Fruit fly (Drosophila melanogaster) whole organism, adult: ENCODE results near the gene CG1572.

Experiments used
- CG11617 ChIP-seq: fragments of 200-800 bp; sonication (Bioruptor generic); optimal IDR thresholded peaks from 2 replicates; lab custom pipeline; 2017; ENCODE audit warnings: mild to moderate bottlenecking, missing biosample characterization, missing genetic modification reagents, missing genetic modification characterization
- CG12768 ChIP-seq: fragments of 200-800 bp; sonication (Bioruptor generic); optimal IDR thresholded peaks from 2 replicates; lab custom pipeline; 2017; ENCODE audit warnings: missing biosample characterization, missing genetic modification characterization, mild to moderate bottlenecking, moderate library complexity, missing genetic modification reagents
- CG14711 ChIP-seq: fragments of 200-800 bp; sonication (Bioruptor generic); optimal IDR thresholded peaks from 2 replicates; lab custom pipeline; 2018; ENCODE audit warnings: missing biosample characterization, mild to moderate bottlenecking, missing genetic modification characterization, moderate library complexity
- CG1620 ChIP-seq: fragments of 200-800 bp; sonication (Bioruptor generic); optimal IDR thresholded peaks from 2 replicates; lab custom pipeline; 2016; ENCODE audit warnings: missing biosample characterization, missing genetic modification characterization
- CG33017 ChIP-seq: fragments of 200-800 bp; sonication (Bioruptor generic); optimal IDR thresholded peaks from 2 replicates; lab custom pipeline; 2018; ENCODE audit warnings: missing biosample characterization, mild to moderate bottlenecking, missing genetic modification characterization, moderate library complexity
- CG5204 ChIP-seq: fragments of 200-800 bp; sonication (Bioruptor generic); optimal IDR thresholded peaks from 2 replicates; lab custom pipeline; 2016; ENCODE audit warnings: missing biosample characterization, missing genetic modification characterization
- CG7045 ChIP-seq: fragments of 200-800 bp; sonication (Bioruptor generic); optimal IDR thresholded peaks from 2 replicates; lab custom pipeline; 2017; ENCODE audit warnings: missing biosample characterization, mild to moderate bottlenecking, missing genetic modification characterization
- CG7101 ChIP-seq: fragments of 200-800 bp; sonication (Bioruptor generic); optimal IDR thresholded peaks from 2 replicates; lab custom pipeline; 2018; ENCODE audit warnings: missing biosample characterization, mild to moderate bottlenecking, missing genetic modification characterization, moderate library complexity
- Clk ChIP-seq: fragments of 200-800 bp; sonication (Bioruptor generic); optimal IDR thresholded peaks from 2 replicates; lab custom pipeline; 2017; ENCODE audit warnings: missing biosample characterization, missing genetic modification characterization
- Crg-1 ChIP-seq: fragments of 200-800 bp; sonication (Bioruptor generic); optimal IDR thresholded peaks from 2 replicates; lab custom pipeline; 2016; ENCODE audit warnings: missing biosample characterization, missing genetic modification characterization
- Hr96 ChIP-seq: fragments of 200-800 bp; sonication (Bioruptor generic); optimal IDR thresholded peaks from 2 replicates; lab custom pipeline; 2016; ENCODE audit warnings: missing biosample characterization, missing genetic modification characterization
- Mnt ChIP-seq: fragments of 200-800 bp; sonication (Bioruptor generic); optimal IDR thresholded peaks from 2 replicates; lab custom pipeline; 2016; ENCODE audit warnings: missing biosample characterization, mild to moderate bottlenecking, missing genetic modification characterization
- bab1 ChIP-seq: fragments of 200-800 bp; sonication (Bioruptor generic); optimal IDR thresholded peaks from 3 replicates; lab custom pipeline; 2019; ENCODE audit warnings: missing biosample characterization, mild to moderate bottlenecking, missing genetic modification characterization, moderate library complexity
- cic ChIP-seq: fragments of 200-800 bp; sonication (Bioruptor generic); optimal IDR thresholded peaks from 2 replicates; lab custom pipeline; 2017; ENCODE audit warnings: missing biosample characterization, mild to moderate bottlenecking, missing genetic modification characterization, moderate library complexity
- cnc ChIP-seq, 2 experiments: fragments of >200 bp; optimal IDR thresholded peaks; 2 replicates each; lab custom pipeline; 2017
- kay ChIP-seq: fragments of 200-800 bp; sonication (Bioruptor generic); peaks from one replicate; lab custom pipeline; 2016; ENCODE audit warnings: missing biosample characterization, missing genetic modification characterization, borderline replicate concordance
- ovo ChIP-seq: fragments of 200-800 bp; sonication (Bioruptor generic); optimal IDR thresholded peaks from 2 replicates; lab custom pipeline; 2016; ENCODE audit warnings: missing biosample characterization, missing genetic modification characterization
- pad ChIP-seq: fragments of 200-800 bp; sonication (Bioruptor generic); optimal IDR thresholded peaks from 3 replicates; lab custom pipeline; 2017; ENCODE audit warnings: missing biosample characterization, missing genetic modification characterization, mild to moderate bottlenecking, moderate library complexity, missing genetic modification reagents
- tj ChIP-seq: fragments of 200-800 bp; sonication (Bioruptor generic); optimal IDR thresholded peaks from 3 replicates; lab custom pipeline; 2017; ENCODE audit warnings: missing biosample characterization, mild to moderate bottlenecking, missing genetic modification characterization, moderate library complexity
- toe ChIP-seq: fragments of 200-800 bp; sonication (Bioruptor generic); optimal IDR thresholded peaks from 2 replicates; lab custom pipeline; 2016; ENCODE audit warnings: missing biosample characterization, missing genetic modification characterization

Gene CG1572

DNA sequence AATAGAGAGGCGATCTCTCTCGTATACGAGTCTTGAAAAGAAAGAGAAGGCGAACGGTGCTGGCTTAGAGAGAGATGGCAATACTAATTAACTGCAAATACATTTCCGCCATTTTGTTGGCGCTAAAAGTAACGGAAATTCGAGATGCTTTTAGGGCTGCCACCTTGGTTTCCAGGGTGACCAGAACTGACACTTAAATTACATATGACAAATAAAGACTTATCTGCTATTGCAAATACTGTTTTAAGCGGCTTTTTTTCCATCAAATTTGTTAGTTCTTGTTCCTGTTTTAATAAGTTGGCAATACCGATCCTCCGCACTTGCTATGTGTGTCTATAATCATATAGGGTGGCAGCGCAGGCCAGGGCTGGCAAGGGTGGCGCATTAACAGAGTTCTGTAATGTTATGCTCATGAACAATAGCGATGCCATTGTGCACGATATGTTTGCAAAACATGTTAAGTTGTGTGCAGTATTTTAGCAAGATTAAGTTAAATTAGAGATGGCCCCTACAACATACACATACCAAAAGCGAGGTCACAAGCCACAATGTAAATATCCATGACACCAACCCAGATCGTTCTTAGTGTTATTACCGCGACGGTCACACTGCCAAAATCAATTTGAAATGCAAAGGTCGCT, 21.9 kb upstream of the CG1572 start, which contains the start of gene nod:
Gene nod (plus strand): TSS at position 573 of the 641 bp plus-strand sequence.
- TF ChIP-seq tj (GFP tag; lab: Kevin White, UChicago) (peak; percentile 32), CG33017 (no peak), Mnt (GFP tag; lab: Kevin White, UChicago) (peak; percentile 25), CG12768 (no peak), CG11617 (GFP tag; lab: Kevin White, UChicago) (peak; percentile 58), pad (GFP tag; lab: Kevin White, UChicago) (peak; percentile 15), cnc (optimal IDR thresholded peaks at IDR 0.05; lab: Kevin White, UChicago) (no peak), CG14711 (tag; lab: Kevin White, UChicago) (peak; percentile 45), Crg-1 (peak; percentile 31), CG1620 (peak; percentile 12), cic (no peak), Hr96 (GFP tag; lab: Kevin White, UChicago) (no peak), ovo (GFP tag; lab: Kevin White, UChicago) (peak; percentile 22), bab1 (GFP tag; lab: Kevin White, UChicago) (peak; percentile 63), CG7101 (tag; lab: Kevin White, UChicago) (peak; percentile 59)

- no peak for TF ChIP-seq cic
- no peak for TF ChIP-seq Mnt (GFP tag; lab: Kevin White, UChicago)
- TF ChIP-seq bab1 (GFP tag; lab: Kevin White, UChicago): no peak
- TF ChIP-seq cnc (optimal IDR thresholded peaks at IDR 0.05; lab: Kevin White, UChicago): no peak
- TF ChIP-seq tj (GFP tag; lab: Kevin White, UChicago): no peak
- TF ChIP-seq CG14711 (tag; lab: Kevin White, UChicago): no peak
- no peak for TF ChIP-seq CG1620
- no peak for TF ChIP-seq CG5204 (GFP tag; lab: Kevin White, UChicago)
- no peak for TF ChIP-seq CG12768
- TF ChIP-seq toe (GFP tag; lab: Kevin White, UChicago): no peak
- no peak for TF ChIP-seq CG7101 (tag; lab: Kevin White, UChicago)
- no peak for TF ChIP-seq ovo (GFP tag; lab: Kevin White, UChicago)
- TF ChIP-seq kay (GFP tag; lab: Kevin White, UChicago): no peak
- TF ChIP-seq pad (GFP tag; lab: Kevin White, UChicago): no peak
- TF ChIP-seq Hr96 (GFP tag; lab: Kevin White, UChicago): no peak
- no peak for TF ChIP-seq CG33017
Observed at dm6 chrX:11578841-11579240, 20.4 kb upstream of the CG1572 start.

DNA sequence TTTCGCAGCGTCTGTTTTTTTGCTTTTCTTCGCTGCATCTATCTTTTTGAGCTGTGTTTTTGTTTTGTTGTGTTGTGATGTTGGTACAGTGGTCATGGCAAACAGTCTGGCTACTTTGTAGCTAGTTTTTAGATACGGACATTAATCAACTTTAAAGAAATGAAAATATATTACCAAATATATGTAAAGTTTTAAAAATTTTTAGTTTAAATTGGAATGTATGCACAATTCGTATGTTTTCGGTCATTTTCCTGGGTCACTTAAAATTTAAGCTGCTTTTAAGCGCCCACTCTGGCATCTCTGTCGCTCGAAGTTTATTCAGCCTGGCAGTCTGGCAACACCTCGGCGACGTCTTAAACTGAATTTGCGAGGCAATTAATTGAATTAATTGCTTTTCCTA, 18.1 kb upstream of the CG1572 start, which contains the start of gene CG11695:
Gene CG11695 (plus strand): TSS at position 344 of the 400 bp plus-strand sequence.
- TF ChIP-seq Mnt (GFP tag; lab: Kevin White, UChicago) (peak; percentile 77), Clk (GFP tag; lab: Kevin White, UChicago) (no peak), CG14711 (tag; lab: Kevin White, UChicago) (peak; percentile 77), CG7101 (tag; lab: Kevin White, UChicago) (peak; percentile 85), cnc (optimal IDR thresholded peaks at IDR 0.05; lab: Kevin White, UChicago) (no peak), CG33017 (no peak), pad (GFP tag; lab: Kevin White, UChicago) (peak; percentile 68), kay (GFP tag; lab: Kevin White, UChicago) (no peak), ovo (GFP tag; lab: Kevin White, UChicago) (peak; percentile 47), CG1620 (peak; percentile 81), cic (peak; percentile 5), CG7045 (GFP tag; lab: Kevin White, UChicago) (peak; percentile 55), toe (GFP tag; lab: Kevin White, UChicago) (no peak), Hr96 (GFP tag; lab: Kevin White, UChicago) (no peak), Crg-1 (peak; percentile 42), CG12768 (peak; percentile 62), CG5204 (GFP tag; lab: Kevin White, UChicago) (no peak), CG11617 (GFP tag; lab: Kevin White, UChicago) (peak; percentile 79), tj (GFP tag; lab: Kevin White, UChicago) (peak; percentile 59), bab1 (GFP tag; lab: Kevin White, UChicago) (peak; percentile 90)

dm6 chrX:11573529-11573928, 15.1 kb upstream of the CG1572 start, which contains the start of gene CG11696:
CG11696 (plus strand) TSS chrX:11573731.
- TF ChIP-seq CG14711 (tag; lab: Kevin White, UChicago): no peak
- TF ChIP-seq kay (GFP tag; lab: Kevin White, UChicago): no peak
- TF ChIP-seq toe (GFP tag; lab: Kevin White, UChicago): no peak
- TF ChIP-seq tj (GFP tag; lab: Kevin White, UChicago): no peak
- no peak for TF ChIP-seq Mnt (GFP tag; lab: Kevin White, UChicago)
- TF ChIP-seq cic: no peak
- TF ChIP-seq CG5204 (GFP tag; lab: Kevin White, UChicago): no peak
- TF ChIP-seq CG7045 (GFP tag; lab: Kevin White, UChicago): no peak
- no peak for TF ChIP-seq CG1620

dm6 chrX:11572270-11572914, 13.9 kb upstream of the CG1572 start, which contains the start of the genes Kmn1 and Reepl1:
Kmn1 (minus strand) TSS chrX:11572442.
Reepl1 (plus strand) TSS chrX:11572707.
- TF ChIP-seq ovo (GFP tag; lab: Kevin White, UChicago) (no peak), CG7101 (tag; lab: Kevin White, UChicago) (peak; percentile 46)
